Fruit fly (Drosophila melanogaster) whole organism: ENCODE results near the gene CG12289.

Source experiments
- EcR ChIP-seq, 2 experiments: fragments of >200 bp; optimal IDR thresholded peaks; 2 replicates each; lab custom pipeline; 2017; ENCODE audit warnings: missing biosample characterization in 2 of 2, missing genetic modification characterization in 2 of 2, missing genetic modification reagents in 2 of 2
- psq ChIP-seq: fragments of >200 bp; optimal IDR thresholded peaks from 2 replicates; lab custom pipeline; 2017
- usp ChIP-seq: fragments of >200 bp; optimal IDR thresholded peaks from 2 replicates; lab custom pipeline; 2017; ENCODE audit warnings: missing biosample characterization, missing genetic modification characterization, mixed read lengths

DNA sequence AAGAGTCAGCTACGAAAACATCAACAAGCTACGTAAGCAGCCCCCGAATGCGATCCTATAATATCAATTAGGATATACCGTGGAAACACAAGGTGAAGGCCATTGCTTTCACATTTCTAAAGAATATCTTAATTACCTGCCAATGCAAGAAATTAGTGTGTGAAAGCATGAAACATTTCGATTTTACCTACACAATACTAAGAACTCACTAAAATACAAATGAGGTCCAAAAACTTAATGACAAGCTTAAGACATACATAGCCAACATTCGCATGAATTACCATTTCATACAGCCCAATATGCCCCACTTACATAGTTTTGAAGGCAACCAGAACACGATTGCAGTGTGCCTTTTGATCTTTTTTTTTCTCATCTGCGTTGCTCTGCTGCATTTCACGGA is 28.6 kb downstream of the CG12289 start:
- TF ChIP-seq EcR (GFP tag; optimal IDR thresholded peaks at IDR 0.05; lab: Kevin White, UChicago) (no peak), usp (GFP tag; lab: Kevin White, UChicago) (no peak), psq (lab: Kevin White, UChicago) (no peak)
